Fruit fly (Drosophila melanogaster) whole organism, embryonic: ENCODE measurements around the gene Npc2g.

Experiments
- ATbp ChIP-seq: fragments of 200-800 bp; sonication (Bioruptor generic); optimal IDR thresholded peaks from 2 replicates; lab custom pipeline; 2017; ENCODE audit warnings: missing biosample characterization, mild to moderate bottlenecking, missing genetic modification characterization, missing genetic modification reagents
- Atf3 ChIP-seq: fragments of 200-800 bp; sonication (Bioruptor generic); optimal IDR thresholded peaks from 3 replicates; lab custom pipeline; 2016; ENCODE audit warnings: missing biosample characterization, missing genetic modification characterization
- CG1024 ChIP-seq: fragments of 200-800 bp; sonication (Bioruptor generic); IDR thresholded peaks from 2 replicates; pipeline ENCODE4 v1.3.6; 2022; ENCODE audit warnings: missing biosample characterization, missing genetic modification characterization
- CG10274 ChIP-seq: fragments of 200-800 bp; sonication (Bioruptor generic); optimal IDR thresholded peaks from 3 replicates; lab custom pipeline; 2017; ENCODE audit warnings: missing biosample characterization, mild to moderate bottlenecking, missing genetic modification characterization
- CG10321 ChIP-seq: fragments of 200-800 bp; sonication (Bioruptor generic); IDR thresholded peaks from 2 replicates; pipeline ENCODE4 v1.3.6; 2022; ENCODE audit warnings: missing biosample characterization, missing genetic modification characterization
- CG11456 ChIP-seq: fragments of 200-800 bp; sonication (Bioruptor generic); IDR thresholded peaks from 3 replicates; pipeline ENCODE4 v1.3.6; 2022; ENCODE audit warnings: missing biosample characterization, missing genetic modification characterization
- CG12942 ChIP-seq: fragments of 200-800 bp; sonication (Bioruptor generic); optimal IDR thresholded peaks from 3 replicates; lab custom pipeline; 2016; ENCODE audit warnings: missing biosample characterization, missing genetic modification characterization
- CG13424 ChIP-seq: fragments of 200-800 bp; sonication (Bioruptor generic); optimal IDR thresholded peaks from 2 replicates; lab custom pipeline; 2019; ENCODE audit warnings: missing biosample characterization, mild to moderate bottlenecking, missing genetic modification characterization, moderate library complexity
- CG13775 ChIP-seq: fragments of 200-800 bp; sonication (Bioruptor generic); optimal IDR thresholded peaks from 3 replicates; lab custom pipeline; 2017; ENCODE audit warnings: missing biosample characterization, mild to moderate bottlenecking, missing genetic modification characterization
- CG15479 ChIP-seq: fragments of 200-800 bp; sonication (Bioruptor generic); optimal IDR thresholded peaks from 3 replicates; lab custom pipeline; 2019; ENCODE audit warnings: missing biosample characterization, mild to moderate bottlenecking, missing genetic modification characterization, moderate library complexity
- CG15601 ChIP-seq: fragments of 200-800 bp; sonication (Bioruptor generic); optimal IDR thresholded peaks from 3 replicates; lab custom pipeline; 2019; ENCODE audit warnings: missing biosample characterization, mild to moderate bottlenecking, missing genetic modification characterization, moderate library complexity
- CG17328 ChIP-seq: fragments of 200-800 bp; sonication (Bioruptor generic); IDR thresholded peaks from 2 replicates; pipeline ENCODE4 v1.3.6; 2022; ENCODE audit warnings: missing biosample characterization, missing genetic modification characterization
- CG17829 ChIP-seq: fragments of 200-800 bp; optimal IDR thresholded peaks from 2 replicates; lab custom pipeline; 2019; ENCODE audit warnings: missing biosample characterization, mild to moderate bottlenecking, missing genetic modification characterization, moderate library complexity
- CG18599 ChIP-seq: fragments of 200-800 bp; sonication (Bioruptor generic); optimal IDR thresholded peaks from 3 replicates; lab custom pipeline; 2017; ENCODE audit warnings: missing biosample characterization, missing genetic modification characterization, mild to moderate bottlenecking, moderate library complexity, missing genetic modification reagents
- CG2199 ChIP-seq: fragments of 200-800 bp; sonication (Bioruptor generic); IDR thresholded peaks from 3 replicates; pipeline ENCODE4 v1.3.6; 2022; ENCODE audit warnings: missing biosample characterization, missing genetic modification characterization
- CG2875 ChIP-seq: fragments of 200-800 bp; sonication (Bioruptor generic); optimal IDR thresholded peaks from 2 replicates; lab custom pipeline; 2017; ENCODE audit warnings: missing biosample characterization, mild to moderate bottlenecking, missing genetic modification characterization, missing genetic modification reagents
- CG30431 ChIP-seq: fragments of 200-800 bp; sonication (Bioruptor generic); optimal IDR thresholded peaks from 2 replicates; lab custom pipeline; 2017; ENCODE audit warnings: missing biosample characterization, missing genetic modification characterization
- CG5245 ChIP-seq: fragments of 200-800 bp; sonication (Bioruptor generic); optimal IDR thresholded peaks from 3 replicates; lab custom pipeline; 2016; ENCODE audit warnings: missing biosample characterization, missing genetic modification characterization
- CG7839 ChIP-seq: fragments of 200-800 bp; sonication (Bioruptor generic); optimal IDR thresholded peaks from 3 replicates; lab custom pipeline; 2018; ENCODE audit warnings: missing biosample characterization, mild to moderate bottlenecking, missing genetic modification characterization, moderate library complexity
- CG8089 ChIP-seq: fragments of 200-800 bp; sonication (Bioruptor generic); optimal IDR thresholded peaks from 3 replicates; lab custom pipeline; 2016; ENCODE audit warnings: missing biosample characterization, missing genetic modification characterization
- CG9797 ChIP-seq: fragments of 200-800 bp; sonication (Bioruptor generic); optimal IDR thresholded peaks from 3 replicates; lab custom pipeline; 2018; ENCODE audit warnings: missing biosample characterization, mild to moderate bottlenecking, missing genetic modification characterization
- CTCF ChIP-seq: fragments of 200-800 bp; sonication (Bioruptor generic); optimal IDR thresholded peaks from 2 replicates; lab custom pipeline; 2017; ENCODE audit warnings: missing biosample characterization, mild to moderate bottlenecking, missing genetic modification characterization, moderate library complexity
- CoRest ChIP-seq: fragments of 200-800 bp; sonication (Bioruptor generic); optimal IDR thresholded peaks from 3 replicates; lab custom pipeline; 2018; ENCODE audit warnings: missing biosample characterization, mild to moderate bottlenecking, missing genetic modification characterization, moderate library complexity
- Dip3 ChIP-seq: fragments of 200-800 bp; sonication (Bioruptor generic); optimal IDR thresholded peaks from 3 replicates; lab custom pipeline; 2016; ENCODE audit warnings: missing biosample characterization, missing genetic modification characterization
- Hr3 ChIP-seq: fragments of 200-800 bp; sonication (Bioruptor generic); optimal IDR thresholded peaks from 3 replicates; lab custom pipeline; 2016; ENCODE audit warnings: missing biosample characterization, missing genetic modification characterization
- Hr39 ChIP-seq: fragments of >200 bp; optimal IDR thresholded peaks from 2 replicates; lab custom pipeline; 2017
- NfI ChIP-seq: fragments of 200-800 bp; sonication (Bioruptor generic); optimal IDR thresholded peaks from 3 replicates; lab custom pipeline; 2018; ENCODE audit warnings: missing biosample characterization, mild to moderate bottlenecking, missing genetic modification characterization, moderate library complexity
- Ravus ChIP-seq: fragments of 200-800 bp; sonication (Bioruptor generic); IDR thresholded peaks from 2 replicates; pipeline ENCODE4 v1.3.6; 2022; ENCODE audit warnings: missing biosample characterization, missing genetic modification characterization
- Rfx ChIP-seq: fragments of 200-800 bp; sonication (Bioruptor generic); IDR thresholded peaks from 2 replicates; pipeline ENCODE4 v1.3.6; 2022; ENCODE audit warnings: missing biosample characterization, missing genetic modification characterization
- Ssrp ChIP-seq: fragments of 200-800 bp; sonication (Bioruptor generic); optimal IDR thresholded peaks from 2 replicates; lab custom pipeline; 2018; ENCODE audit warnings: missing biosample characterization, mild to moderate bottlenecking, missing genetic modification characterization, moderate library complexity
- ap ChIP-seq: fragments of 200-800 bp; sonication (Bioruptor generic); IDR thresholded peaks from 2 replicates; pipeline ENCODE4 v1.3.6; 2022; ENCODE audit warnings: missing biosample characterization, missing genetic modification characterization
- ash1 ChIP-seq: fragments of 200-800 bp; sonication (Bioruptor generic); optimal IDR thresholded peaks from 2 replicates; lab custom pipeline; 2018; ENCODE audit warnings: missing biosample characterization, mild to moderate bottlenecking, missing genetic modification characterization
- ato ChIP-seq: fragments of 200-800 bp; sonication (Bioruptor generic); IDR thresholded peaks from 2 replicates; pipeline ENCODE4 v1.3.6; 2022; ENCODE audit warnings: missing biosample characterization, missing genetic modification characterization; ENCODE audit not compliant: partially characterized antibody
- bab2 ChIP-seq: fragments of 200-800 bp; sonication (Bioruptor generic); optimal IDR thresholded peaks from 2 replicates; lab custom pipeline; 2016; ENCODE audit warnings: missing biosample characterization, missing genetic modification characterization
- caup ChIP-seq: fragments of 200-800 bp; sonication (Bioruptor generic); optimal IDR thresholded peaks from 3 replicates; lab custom pipeline; 2017; ENCODE audit warnings: missing biosample characterization, mild to moderate bottlenecking, missing genetic modification characterization, moderate library complexity; ENCODE audit not compliant: severe bottlenecking
- corto ChIP-seq: fragments of 200-800 bp; sonication (Bioruptor generic); optimal IDR thresholded peaks from 2 replicates; lab custom pipeline; 2016; ENCODE audit warnings: missing biosample characterization, mild to moderate bottlenecking, missing genetic modification characterization, moderate library complexity
- dati ChIP-seq: fragments of 200-800 bp; sonication (Bioruptor generic); IDR thresholded peaks from 2 replicates; pipeline ENCODE4 v1.3.6; 2022; ENCODE audit warnings: missing biosample characterization, missing genetic modification characterization
- dimm ChIP-seq: fragments of 200-800 bp; sonication (Bioruptor generic); IDR thresholded peaks from 2 replicates; pipeline ENCODE4 v1.3.6; 2022; ENCODE audit warnings: missing biosample characterization, missing genetic modification characterization
- fd96Cb ChIP-seq: fragments of 200-800 bp; sonication (Bioruptor generic); optimal IDR thresholded peaks from 2 replicates; lab custom pipeline; 2018; ENCODE audit warnings: missing biosample characterization, mild to moderate bottlenecking, missing genetic modification characterization, moderate library complexity
- h ChIP-seq: fragments of >200 bp; optimal IDR thresholded peaks from 2 replicates; lab custom pipeline; 2017
- hkb ChIP-seq, 2 experiments: fragments of 200-800 bp in 1 of 2; fragments of >200 bp in 1 of 2; sonication (Bioruptor generic) in 1 of 2; IDR thresholded peaks in 1 of 2; optimal IDR thresholded peaks in 1 of 2; 2 replicates each; pipeline versions ENCODE4 v1.3.6 to Lab custom; 2017 to 2022; ENCODE audit warnings: missing biosample characterization in 1 of 2, missing genetic modification characterization in 1 of 2
- insv ChIP-seq, 2 experiments: fragments of 200-800 bp; sonication (Bioruptor generic); optimal IDR thresholded peaks; 3 replicates each; lab custom pipeline; 2016 to 2018; ENCODE audit warnings: missing biosample characterization in 2 of 2, missing genetic modification characterization in 2 of 2
- klu ChIP-seq: fragments of 200-800 bp; sonication (Bioruptor generic); IDR thresholded peaks from 2 replicates; pipeline ENCODE4 v1.3.6; 2022; ENCODE audit warnings: missing biosample characterization, missing genetic modification characterization
- nom ChIP-seq: fragments of 200-800 bp; sonication (Bioruptor generic); optimal IDR thresholded peaks from 2 replicates; lab custom pipeline; 2017; ENCODE audit warnings: missing biosample characterization, missing genetic modification characterization, mild to moderate bottlenecking, moderate library complexity, missing genetic modification reagents
- oc ChIP-seq: fragments of 200-800 bp; sonication (Bioruptor generic); optimal IDR thresholded peaks from 2 replicates; lab custom pipeline; 2018; ENCODE audit warnings: missing biosample characterization, mild to moderate bottlenecking, missing genetic modification characterization, moderate library complexity
- pfk ChIP-seq: fragments of 200-800 bp; sonication (Bioruptor generic); optimal IDR thresholded peaks from 2 replicates; lab custom pipeline; 2018; ENCODE audit warnings: missing biosample characterization, mild to moderate bottlenecking, missing genetic modification characterization, moderate library complexity
- prd ChIP-seq, 3 experiments: fragments of >200 bp in 2 of 3; fragments of 200-800 bp in 1 of 3; sonication (Bioruptor generic) in 1 of 3; optimal IDR thresholded peaks in 2 of 3; IDR thresholded peaks in 1 of 3; 2 replicates in 2 of 3; 3 replicates in 1 of 3; pipeline versions ENCODE4 v1.3.6 to Lab custom; 2017 to 2022; ENCODE audit warnings: missing biosample characterization in 1 of 3, missing genetic modification characterization in 1 of 3
- sisA ChIP-seq: fragments of 200-800 bp; sonication (Bioruptor generic); IDR thresholded peaks from 2 replicates; pipeline ENCODE4 v1.3.6; 2022; ENCODE audit warnings: missing biosample characterization, missing genetic modification characterization
- slou ChIP-seq: fragments of 200-800 bp; sonication (Bioruptor generic); optimal IDR thresholded peaks from 3 replicates; lab custom pipeline; 2016; ENCODE audit warnings: missing biosample characterization, missing genetic modification characterization
- sob ChIP-seq: fragments of 200-800 bp; sonication (Bioruptor generic); IDR thresholded peaks from 2 replicates; pipeline ENCODE4 v1.3.6; 2022; ENCODE audit warnings: missing biosample characterization, missing genetic modification characterization
- sr ChIP-seq: fragments of 200-800 bp; sonication (Bioruptor generic); IDR thresholded peaks from 3 replicates; pipeline ENCODE4 v1.3.6; 2022; ENCODE audit warnings: missing biosample characterization, missing genetic modification characterization
- stc ChIP-seq: fragments of 200-800 bp; sonication (Bioruptor generic); IDR thresholded peaks from 2 replicates; pipeline ENCODE4 v1.3.6; 2022; ENCODE audit warnings: missing biosample characterization, missing genetic modification characterization

Npc2g gene

dm6 chr3R:30709270-30709669 is 35.8 kb downstream of the Npc2g start (continued):
- no peak for TF ChIP-seq Ssrp
- peak; percentile 50 for TF ChIP-seq sisA
- no peak for TF ChIP-seq hkb (optimal IDR thresholded peaks at IDR 0.05; lab: Kevin White, UChicago)
- TF ChIP-seq hkb (GFP tag; IDR thresholded peaks at IDR 0.05; lab: Robert Waterston, UW) = no peak
- TF ChIP-seq CG30431 (GFP tag; lab: Kevin White, UChicago) = peak; percentile 3
- peak; percentile 1 for TF ChIP-seq fd96Cb (tag; lab: Kevin White, UChicago)
- TF ChIP-seq CG9797 = no peak
- peak; percentile 65 for TF ChIP-seq CG18599 (GFP tag; lab: Kevin White, UChicago)
- TF ChIP-seq bab2 (GFP tag; lab: Kevin White, UChicago) = no peak
- no peak for TF ChIP-seq CG2875 (GFP tag; lab: Kevin White, UChicago)
- TF ChIP-seq slou (GFP tag; lab: Kevin White, UChicago) = no peak
- TF ChIP-seq CTCF (GFP tag; lab: Kevin White, UChicago) = no peak
- no peak for TF ChIP-seq h (lab: Kevin White, UChicago)
- TF ChIP-seq Atf3 (GFP tag; lab: Kevin White, UChicago) = no peak
- no peak for TF ChIP-seq klu
- TF ChIP-seq Hr3 (GFP tag; lab: Kevin White, UChicago) = no peak
- no peak for TF ChIP-seq Rfx (GFP tag; lab: Robert Waterston, UW)
- no peak for TF ChIP-seq CG2199 (GFP tag; lab: Robert Waterston, UW)
- TF ChIP-seq CG15479 (GFP tag; lab: Kevin White, UChicago) = no peak
- no peak for TF ChIP-seq CG17829 (tag; lab: Kevin White, UChicago)
- no peak for TF ChIP-seq Dip3 (GFP tag; lab: Kevin White, UChicago)
- TF ChIP-seq nom (GFP tag; lab: Kevin White, UChicago) = no peak
- peak; percentile 10; the same call in 1 of the 2 replicates for TF ChIP-seq CG17328 (GFP tag; lab: Robert Waterston, UW)
- no peak for TF ChIP-seq prd (optimal IDR thresholded peaks at IDR 0.05; lab: Kevin White, UChicago)
- TF ChIP-seq prd (GFP tag; IDR thresholded peaks at IDR 0.05; lab: Robert Waterston, UW) = peak; percentile 60; the same call in 2 of the 3 replicates
- no peak for TF ChIP-seq Ravus
- no peak for TF ChIP-seq oc (tag; lab: Kevin White, UChicago)
- TF ChIP-seq stc = no peak
- TF ChIP-seq CG15601 = no peak
- no peak for TF ChIP-seq ato (GFP tag; lab: Robert Waterston, UW)
- no peak for TF ChIP-seq CG5245 (GFP tag; lab: Kevin White, UChicago)
- no peak for TF ChIP-seq dimm (GFP tag; lab: Robert Waterston, UW)
- no peak for TF ChIP-seq caup (GFP tag; lab: Kevin White, UChicago)
- TF ChIP-seq ap (GFP tag; lab: Robert Waterston, UW) = no peak
- no peak for TF ChIP-seq corto
- TF ChIP-seq CG8089 (GFP tag; lab: Kevin White, UChicago) = no peak
- no peak for TF ChIP-seq Hr39 (lab: Kevin White, UChicago)
- TF ChIP-seq pfk = no peak
- TF ChIP-seq sob = no peak
- no peak for TF ChIP-seq ash1 (GFP tag; lab: Kevin White, UChicago)
- no peak for TF ChIP-seq NfI (GFP tag; lab: Kevin White, UChicago)
- no peak for TF ChIP-seq sr
- no peak for TF ChIP-seq CG10321 (GFP tag; lab: Robert Waterston, UW)
- no peak for TF ChIP-seq insv (GFP tag; optimal IDR thresholded peaks at IDR 0.05; lab: Kevin White, UChicago)
- TF ChIP-seq CG1024 (GFP tag; lab: Robert Waterston, UW) = no peak
- no peak for TF ChIP-seq CoRest (tag; lab: Kevin White, UChicago)
- no peak for TF ChIP-seq CG13775
- TF ChIP-seq CG12942 (GFP tag; lab: Kevin White, UChicago) = no peak
- no peak for TF ChIP-seq ATbp (GFP tag; lab: Kevin White, UChicago)
- TF ChIP-seq CG11456 (GFP tag; lab: Robert Waterston, UW) = 0 out of 3 replicates have a peak, but pooled peaks have one; percentile 27
- TF ChIP-seq dati (GFP tag; lab: Robert Waterston, UW) = no peak
- TF ChIP-seq CG10274 (GFP tag; lab: Kevin White, UChicago) = no peak
- TF ChIP-seq CG7839 (tag; lab: Kevin White, UChicago) = peak; percentile 6
- peak; percentile 3 for TF ChIP-seq CG13424
